Fruit fly (Drosophila melanogaster) whole organism, embryonic: ENCODE results near the gene CG16717.

ENCODE experiments used
- Adf1 ChIP-seq: fragments of 200-800 bp; sonication (Bioruptor generic); IDR thresholded peaks from 2 replicates; pipeline ENCODE4 v1.3.6; 2022; ENCODE audit warnings: missing biosample characterization, missing genetic modification characterization
- Atf3 ChIP-seq: fragments of 200-800 bp; sonication (Bioruptor generic); optimal IDR thresholded peaks from 3 replicates; lab custom pipeline; 2016; ENCODE audit warnings: missing biosample characterization, missing genetic modification characterization
- BEAF-32 ChIP-seq: fragments of 200-800 bp; sonication (Bioruptor generic); optimal IDR thresholded peaks from 3 replicates; lab custom pipeline; 2017; ENCODE audit warnings: missing biosample characterization, missing genetic modification characterization, mild to moderate bottlenecking, moderate library complexity, missing genetic modification reagents
- CG10209 ChIP-seq: fragments of 200-800 bp; sonication (Bioruptor generic); optimal IDR thresholded peaks from 3 replicates; lab custom pipeline; 2017; ENCODE audit warnings: missing biosample characterization, mild to moderate bottlenecking, missing genetic modification characterization, missing genetic modification reagents
- CG11560 ChIP-seq: fragments of 200-800 bp; sonication (Bioruptor generic); IDR thresholded peaks from 3 replicates; pipeline ENCODE4 v1.3.6; 2022; ENCODE audit warnings: missing biosample characterization, missing genetic modification characterization
- CG12299 ChIP-seq: fragments of 200-800 bp; sonication (Bioruptor generic); optimal IDR thresholded peaks from 2 replicates; lab custom pipeline; 2018; ENCODE audit warnings: missing biosample characterization, mild to moderate bottlenecking, missing genetic modification characterization
- CG15073 ChIP-seq: fragments of 200-800 bp; sonication (Bioruptor generic); optimal IDR thresholded peaks from 2 replicates; lab custom pipeline; 2016; ENCODE audit warnings: missing biosample characterization, missing genetic modification characterization
- CG15696 ChIP-seq: fragments of 200-800 bp; sonication (Bioruptor generic); optimal IDR thresholded peaks from 2 replicates; lab custom pipeline; 2019; ENCODE audit warnings: missing biosample characterization, mild to moderate bottlenecking, missing genetic modification characterization, moderate library complexity
- CG1602 ChIP-seq: fragments of 200-800 bp; sonication (Bioruptor generic); optimal IDR thresholded peaks from 3 replicates; lab custom pipeline; 2016; ENCODE audit warnings: missing biosample characterization, missing genetic modification characterization
- CG1647 ChIP-seq: fragments of 200-800 bp; sonication (Bioruptor generic); optimal IDR thresholded peaks from 3 replicates; lab custom pipeline; 2016; ENCODE audit warnings: missing biosample characterization, missing genetic modification characterization
- CG16863 ChIP-seq: fragments of 200-800 bp; sonication (Bioruptor generic); optimal IDR thresholded peaks from 3 replicates; lab custom pipeline; 2016; ENCODE audit warnings: missing biosample characterization, missing genetic modification characterization
- CG17912 ChIP-seq: fragments of 200-800 bp; sonication (Bioruptor generic); optimal IDR thresholded peaks from 2 replicates; lab custom pipeline; 2018; ENCODE audit warnings: missing biosample characterization, mild to moderate bottlenecking, missing genetic modification characterization
- CG18476 ChIP-seq: fragments of 200-800 bp; sonication (Bioruptor generic); optimal IDR thresholded peaks from 2 replicates; lab custom pipeline; 2016; ENCODE audit warnings: missing biosample characterization, mild to moderate bottlenecking, missing genetic modification characterization
- CG2116 ChIP-seq: fragments of 200-800 bp; sonication (Bioruptor generic); optimal IDR thresholded peaks from 3 replicates; lab custom pipeline; 2018; ENCODE audit warnings: missing biosample characterization, mild to moderate bottlenecking, missing genetic modification characterization
- CG43689 ChIP-seq: fragments of 200-800 bp; sonication (Bioruptor generic); IDR thresholded peaks from 2 replicates; pipeline ENCODE4 v1.3.6; 2022; ENCODE audit warnings: missing biosample characterization, missing genetic modification characterization
- CG8089 ChIP-seq: fragments of 200-800 bp; sonication (Bioruptor generic); optimal IDR thresholded peaks from 3 replicates; lab custom pipeline; 2016; ENCODE audit warnings: missing biosample characterization, missing genetic modification characterization
- D19B ChIP-seq: fragments of 200-800 bp; sonication (Bioruptor generic); optimal IDR thresholded peaks from 2 replicates; lab custom pipeline; 2017; ENCODE audit warnings: missing biosample characterization, mild to moderate bottlenecking, missing genetic modification characterization
- Deaf1 ChIP-seq: fragments of 200-800 bp; optimal IDR thresholded peaks from 3 replicates; lab custom pipeline; 2019; ENCODE audit warnings: missing biosample characterization, mild to moderate bottlenecking, missing genetic modification characterization, moderate library complexity
- ERR ChIP-seq: fragments of 200-800 bp; sonication (Bioruptor generic); optimal IDR thresholded peaks from 2 replicates; lab custom pipeline; 2016; ENCODE audit warnings: missing biosample characterization, missing genetic modification characterization
- Eip74EF ChIP-seq, 2 experiments: fragments of 200-800 bp in 1 of 2; fragments of >200 bp in 1 of 2; sonication (Bioruptor generic) in 1 of 2; optimal IDR thresholded peaks; 2 replicates each; lab custom pipeline; 2017 to 2019; ENCODE audit warnings: missing biosample characterization in 2 of 2, missing genetic modification characterization in 2 of 2, mild to moderate bottlenecking in 1 of 2, moderate library complexity in 1 of 2
- Fer2 ChIP-seq: fragments of 200-800 bp; sonication (Bioruptor generic); optimal IDR thresholded peaks from 2 replicates; lab custom pipeline; 2018; ENCODE audit warnings: missing biosample characterization, mild to moderate bottlenecking, missing genetic modification characterization, moderate library complexity
- Fer3 ChIP-seq: fragments of 200-800 bp; sonication (Bioruptor generic); optimal IDR thresholded peaks from 2 replicates; lab custom pipeline; 2018; ENCODE audit warnings: missing biosample characterization, mild to moderate bottlenecking, missing genetic modification characterization, moderate library complexity
- Hand ChIP-seq: fragments of 200-800 bp; sonication (Bioruptor generic); optimal IDR thresholded peaks from 2 replicates; lab custom pipeline; 2017; ENCODE audit warnings: mild to moderate bottlenecking, missing biosample characterization, missing genetic modification reagents, missing genetic modification characterization
- Hey ChIP-seq: fragments of 200-800 bp; sonication (Bioruptor generic); optimal IDR thresholded peaks from 3 replicates; lab custom pipeline; 2018; ENCODE audit warnings: missing biosample characterization, mild to moderate bottlenecking, missing genetic modification characterization
- Lim3 ChIP-seq: fragments of 200-800 bp; sonication (Bioruptor generic); IDR thresholded peaks from 2 replicates; pipeline ENCODE4 v1.3.6; 2022; ENCODE audit warnings: missing biosample characterization, missing genetic modification characterization
- NFAT ChIP-seq: fragments of 200-800 bp; sonication (Bioruptor generic); IDR thresholded peaks from 2 replicates; pipeline ENCODE4 v1.3.6; 2022; ENCODE audit warnings: missing biosample characterization, missing genetic modification characterization
- NfI ChIP-seq: fragments of 200-800 bp; sonication (Bioruptor generic); optimal IDR thresholded peaks from 3 replicates; lab custom pipeline; 2018; ENCODE audit warnings: missing biosample characterization, mild to moderate bottlenecking, missing genetic modification characterization, moderate library complexity
- Spps ChIP-seq: fragments of 200-800 bp; sonication (Bioruptor generic); optimal IDR thresholded peaks from 2 replicates; lab custom pipeline; 2018; ENCODE audit warnings: missing biosample characterization, mild to moderate bottlenecking, missing genetic modification characterization
- TFAM ChIP-seq: fragments of 200-800 bp; sonication (Bioruptor generic); optimal IDR thresholded peaks from 2 replicates; lab custom pipeline; 2017; ENCODE audit warnings: missing biosample characterization, missing genetic modification characterization, inconsistent platforms
- aop ChIP-seq: fragments of 200-800 bp; sonication (Bioruptor generic); IDR thresholded peaks from 2 replicates; pipeline ENCODE4 v1.3.6; 2022; ENCODE audit warnings: missing biosample characterization, missing genetic modification characterization
- bigmax ChIP-seq: fragments of 200-800 bp; sonication (Bioruptor generic); optimal IDR thresholded peaks from 2 replicates; lab custom pipeline; 2018; ENCODE audit warnings: missing biosample characterization, mild to moderate bottlenecking, missing genetic modification characterization
- caup ChIP-seq: fragments of 200-800 bp; sonication (Bioruptor generic); optimal IDR thresholded peaks from 3 replicates; lab custom pipeline; 2017; ENCODE audit warnings: missing biosample characterization, mild to moderate bottlenecking, missing genetic modification characterization, moderate library complexity; ENCODE audit not compliant: severe bottlenecking
- chinmo ChIP-seq: fragments of 200-800 bp; sonication (Bioruptor generic); IDR thresholded peaks from 4 replicates; pipeline ENCODE4 v1.3.6; 2022; ENCODE audit warnings: missing biosample characterization, missing genetic modification characterization; ENCODE audit not compliant: partially characterized antibody
- chn ChIP-seq: fragments of 200-800 bp; sonication (Bioruptor generic); optimal IDR thresholded peaks from 2 replicates; lab custom pipeline; 2016; ENCODE audit warnings: missing biosample characterization, missing genetic modification characterization
- crc ChIP-seq: fragments of 200-800 bp; sonication (Bioruptor generic); optimal IDR thresholded peaks from 2 replicates; lab custom pipeline; 2016; ENCODE audit warnings: missing biosample characterization, missing genetic modification characterization
- fd102C ChIP-seq: fragments of 200-800 bp; sonication (Bioruptor generic); optimal IDR thresholded peaks from 2 replicates; lab custom pipeline; 2018; ENCODE audit warnings: missing biosample characterization, mild to moderate bottlenecking, missing genetic modification characterization, moderate library complexity
- fd3F ChIP-seq: fragments of 200-800 bp; sonication (Bioruptor generic); optimal IDR thresholded peaks from 2 replicates; lab custom pipeline; 2018; ENCODE audit warnings: missing biosample characterization, mild to moderate bottlenecking, missing genetic modification characterization, moderate library complexity
- fd64A ChIP-seq: fragments of 200-800 bp; sonication (Bioruptor generic); optimal IDR thresholded peaks from 3 replicates; lab custom pipeline; 2018; ENCODE audit warnings: missing biosample characterization, mild to moderate bottlenecking, missing genetic modification characterization
- fd96Cb ChIP-seq: fragments of 200-800 bp; sonication (Bioruptor generic); optimal IDR thresholded peaks from 2 replicates; lab custom pipeline; 2018; ENCODE audit warnings: missing biosample characterization, mild to moderate bottlenecking, missing genetic modification characterization, moderate library complexity
- hth ChIP-seq: fragments of >200 bp; optimal IDR thresholded peaks from 2 replicates; lab custom pipeline; 2017; ENCODE audit warnings: inconsistent platforms
- insv ChIP-seq, 2 experiments: fragments of 200-800 bp; sonication (Bioruptor generic); optimal IDR thresholded peaks; 3 replicates each; lab custom pipeline; 2016 to 2018; ENCODE audit warnings: missing biosample characterization in 2 of 2, missing genetic modification characterization in 2 of 2
- nerfin-1 ChIP-seq: fragments of 200-800 bp; sonication (Bioruptor generic); optimal IDR thresholded peaks from 3 replicates; lab custom pipeline; 2019; ENCODE audit warnings: missing biosample characterization, mild to moderate bottlenecking, missing genetic modification characterization, moderate library complexity
- oc ChIP-seq: fragments of 200-800 bp; sonication (Bioruptor generic); optimal IDR thresholded peaks from 2 replicates; lab custom pipeline; 2018; ENCODE audit warnings: missing biosample characterization, mild to moderate bottlenecking, missing genetic modification characterization, moderate library complexity
- onecut ChIP-seq: fragments of 200-800 bp; sonication (Bioruptor generic); IDR thresholded peaks from 2 replicates; pipeline ENCODE4 v1.3.6; 2022; ENCODE audit warnings: missing biosample characterization, missing genetic modification characterization
- pfk ChIP-seq: fragments of 200-800 bp; sonication (Bioruptor generic); optimal IDR thresholded peaks from 2 replicates; lab custom pipeline; 2018; ENCODE audit warnings: missing biosample characterization, mild to moderate bottlenecking, missing genetic modification characterization, moderate library complexity
- pnt ChIP-seq: fragments of 200-800 bp; sonication (Bioruptor generic); optimal IDR thresholded peaks from 3 replicates; lab custom pipeline; 2016; ENCODE audit warnings: missing biosample characterization, missing genetic modification characterization
- sd ChIP-seq: fragments of 200-800 bp; sonication (Bioruptor generic); optimal IDR thresholded peaks from 3 replicates; lab custom pipeline; 2018; ENCODE audit warnings: missing biosample characterization, mild to moderate bottlenecking, missing genetic modification characterization, moderate library complexity
- sens-2 ChIP-seq: fragments of 200-800 bp; sonication (Bioruptor generic); IDR thresholded peaks from 2 replicates; pipeline ENCODE4 v1.3.6; 2022; ENCODE audit warnings: missing biosample characterization, missing genetic modification characterization
- sisA ChIP-seq: fragments of 200-800 bp; sonication (Bioruptor generic); IDR thresholded peaks from 2 replicates; pipeline ENCODE4 v1.3.6; 2022; ENCODE audit warnings: missing biosample characterization, missing genetic modification characterization
- sqz ChIP-seq: fragments of 200-800 bp; sonication (Bioruptor generic); optimal IDR thresholded peaks from 3 replicates; lab custom pipeline; 2018; ENCODE audit warnings: missing biosample characterization, mild to moderate bottlenecking, missing genetic modification characterization
- tin ChIP-seq: fragments of 200-800 bp; sonication (Bioruptor generic); optimal IDR thresholded peaks from 3 replicates; lab custom pipeline; 2016; ENCODE audit warnings: missing biosample characterization, missing genetic modification characterization
- toy ChIP-seq: fragments of 200-800 bp; sonication (Bioruptor generic); IDR thresholded peaks from 2 replicates; pipeline ENCODE4 v1.3.6; 2022; ENCODE audit warnings: missing biosample characterization, missing genetic modification characterization

The CG16717 gene

dm6 chr3L:9691476-9691826 is 12.4 kb downstream of the CG16717 start (continued):
- TF ChIP-seq sqz (peak; percentile 55), CG15696 (tag; lab: Kevin White, UChicago) (no peak), CG18476 (GFP tag; lab: Kevin White, UChicago) (no peak), fd96Cb (tag; lab: Kevin White, UChicago) (no peak), toy (GFP tag; lab: Robert Waterston, UW) (no peak), crc (GFP tag; lab: Kevin White, UChicago) (no peak), NfI (GFP tag; lab: Kevin White, UChicago) (no peak), CG16863 (GFP tag; lab: Kevin White, UChicago) (no peak), CG2116 (GFP tag; lab: Kevin White, UChicago) (no peak), nerfin-1 (tag; lab: Kevin White, UChicago) (no peak), CG12299 (no peak), Hey (tag; lab: Kevin White, UChicago) (peak; percentile 12), Hand (GFP tag; lab: Kevin White, UChicago) (no peak), CG15073 (GFP tag; lab: Kevin White, UChicago) (no peak), sd (tag; lab: Kevin White, UChicago) (peak; percentile 66), Atf3 (GFP tag; lab: Kevin White, UChicago) (no peak), CG8089 (no peak), chn (no peak), D19B (GFP tag; lab: Kevin White, UChicago) (no peak), bigmax (GFP tag; lab: Kevin White, UChicago) (peak; percentile 12), BEAF-32 (GFP tag; lab: Kevin White, UChicago) (no peak), ERR (GFP tag; lab: Kevin White, UChicago) (no peak), Spps (no peak), Deaf1 (tag; lab: Kevin White, UChicago) (no peak), tin (GFP tag; lab: Kevin White, UChicago) (no peak), TFAM (GFP tag; lab: Kevin White, UChicago) (no peak), hth (lab: Kevin White, UChicago) (no peak), chinmo (GFP tag; lab: Robert Waterston, UW) (no peak), sisA (no peak), CG1602 (GFP tag; lab: Kevin White, UChicago) (no peak), pnt (GFP tag; lab: Kevin White, UChicago) (no peak), CG10209 (GFP tag; lab: Kevin White, UChicago) (no peak), Eip74EF (GFP tag; optimal IDR thresholded peaks at IDR 0.05; lab: Kevin White, UChicago) (no peak), Fer2 (no peak), Lim3 (GFP tag; lab: Robert Waterston, UW) (no peak), NFAT (GFP tag; lab: Robert Waterston, UW) (no peak), fd3F (GFP tag; lab: Kevin White, UChicago) (no peak), pfk (GFP tag; lab: Kevin White, UChicago) (peak; percentile 20), CG17912 (GFP tag; lab: Kevin White, UChicago) (no peak), CG1647 (GFP tag; lab: Kevin White, UChicago) (no peak), Adf1 (peak; percentile 4; the same call in 1 of the 2 replicates), Fer3 (tag; lab: Kevin White, UChicago) (no peak), CG43689 (GFP tag; lab: Robert Waterston, UW) (no peak), onecut (GFP tag; lab: Robert Waterston, UW) (peak; percentile 70), CG11560 (tag; lab: Robert Waterston, UW) (no peak), caup (GFP tag; lab: Kevin White, UChicago) (peak; percentile 12), fd64A (GFP tag; lab: Kevin White, UChicago) (no peak), aop (GFP tag; lab: Robert Waterston, UW) (no peak), fd102C (GFP tag; lab: Kevin White, UChicago) (no peak), insv (GFP tag; optimal IDR thresholded peaks at IDR 0.05; lab: Kevin White, UChicago) (no peak), sens-2 (GFP tag; lab: Robert Waterston, UW) (no peak), oc (tag; lab: Kevin White, UChicago) (no peak)
